Worm (Caenorhabditis elegans) whole organism, L4 larva: ENCODE data around the gene C18A11.3.

Experiments
- D1046.2 ChIP-seq: fragments of 200-800 bp; sonication (Bioruptor generic); IDR thresholded peaks from 2 replicates; pipeline ENCODE4 v1.3.6; 2022; ENCODE audit warnings: missing genetic modification characterization, missing compliant biosample characterization
- F10B5.3 ChIP-seq: sonication (generic microtip); optimal IDR thresholded peaks from 2 replicates; lab custom pipeline; 2016; ENCODE audit warnings: mild to moderate bottlenecking, missing genetic modification characterization, missing compliant biosample characterization
- F26F4.8 ChIP-seq: fragments of 200-800 bp; sonication (Bioruptor generic); conservative IDR thresholded peaks from 2 replicates; pipeline ENCODE4 v1.3.6; 2022; ENCODE audit warnings: missing genetic modification characterization, missing compliant biosample characterization
- R02D3.7 ChIP-seq: fragments of 150-350 bp; sonication (generic microtip); optimal IDR thresholded peaks from 3 replicates; lab custom pipeline; 2014; ENCODE audit warnings: missing biosample characterization, missing genetic modification characterization
- T20F7.1 ChIP-seq: fragments of 200-800 bp; sonication (Bioruptor generic); optimal IDR thresholded peaks from 2 replicates; lab custom pipeline; 2018; ENCODE audit warnings: mild to moderate bottlenecking, missing genetic modification characterization, missing compliant biosample characterization
- Y105C5A.15 ChIP-seq: fragments of 200-800 bp; sonication (Bioruptor generic); IDR thresholded peaks from 2 replicates; pipeline ENCODE4 v1.3.6; 2022; ENCODE audit warnings: missing genetic modification characterization, missing compliant biosample characterization
- ZK337.2 ChIP-seq: fragments of 200-800 bp; sonication (Bioruptor generic); IDR thresholded peaks from 2 replicates; pipeline ENCODE4 v1.3.6; 2022; ENCODE audit warnings: missing genetic modification reagents, missing genetic modification characterization, missing compliant biosample characterization
- aha-1 ChIP-seq: fragments of 150-350 bp; peaks from one replicate; lab custom pipeline; 2014; ENCODE audit warnings: missing biosample characterization, missing genetic modification characterization
- aly-2 ChIP-seq: sonication (generic microtip); optimal IDR thresholded peaks from 2 replicates; lab custom pipeline; 2018; ENCODE audit warnings: missing biosample characterization, missing genetic modification characterization
- ama-1 ChIP-seq: fragments of 150-350 bp; optimal IDR thresholded peaks from 2 replicates; lab custom pipeline; 2014; ENCODE audit warnings: inconsistent platforms, mixed read lengths
- arid-1 ChIP-seq: fragments of 200-800 bp; sonication (Bioruptor generic); conservative IDR thresholded peaks from 2 replicates; pipeline ENCODE4 v1.3.6; 2022; ENCODE audit warnings: missing genetic modification reagents, missing genetic modification characterization, missing compliant biosample characterization
- ceh-32 ChIP-seq: sonication (generic microtip); optimal IDR thresholded peaks from 2 replicates; lab custom pipeline; 2016; ENCODE audit warnings: mild to moderate bottlenecking, missing genetic modification characterization, missing compliant biosample characterization; ENCODE audit not compliant: poor library complexity
- ceh-44 ChIP-seq: fragments of 200-800 bp; sonication (Bioruptor generic); IDR thresholded peaks from 2 replicates; pipeline ENCODE4 v1.3.6; 2022; ENCODE audit warnings: missing genetic modification reagents, missing genetic modification characterization, missing compliant biosample characterization
- cey-2 ChIP-seq: sonication (generic microtip); optimal IDR thresholded peaks from 3 replicates; lab custom pipeline; 2017; ENCODE audit warnings: missing genetic modification characterization, mild to moderate bottlenecking, missing compliant biosample characterization, antibody characterized with exemption, borderline replicate concordance; ENCODE audit not compliant: insufficient read depth
- ctbp-1 ChIP-seq: fragments of 200-800 bp; sonication (Bioruptor generic); IDR thresholded peaks from 2 replicates; pipeline ENCODE4 v1.3.6; 2022; ENCODE audit warnings: missing genetic modification reagents, missing genetic modification characterization, missing compliant biosample characterization
- daf-12 ChIP-seq: fragments of 150-350 bp; optimal IDR thresholded peaks from 2 replicates; lab custom pipeline; 2014; ENCODE audit warnings: missing biosample characterization, missing genetic modification reagents, missing genetic modification characterization
- daf-16 ChIP-seq, 3 experiments: sonication (generic microtip); optimal IDR thresholded peaks; 2 replicates each; lab custom pipeline; 2016 to 2017; ENCODE audit warnings: missing genetic modification characterization in 3 of 3, missing genetic modification reagents in 3 of 3, mild to moderate bottlenecking in 2 of 3, missing compliant biosample characterization in 2 of 3, missing biosample characterization in 1 of 3, moderate library complexity in 1 of 3
- dmd-6 ChIP-seq: fragments of 200-800 bp; sonication (Bioruptor generic); IDR thresholded peaks from 2 replicates; pipeline ENCODE4 v1.3.6; 2022; ENCODE audit warnings: missing genetic modification reagents, missing genetic modification characterization, missing compliant biosample characterization
- dmd-8 ChIP-seq: fragments of 200-800 bp; sonication (Bioruptor generic); IDR thresholded peaks from 2 replicates; pipeline ENCODE4 v1.3.6; 2022; ENCODE audit warnings: missing genetic modification characterization, missing compliant biosample characterization
- fkh-10 ChIP-seq: fragments of 150-350 bp; optimal IDR thresholded peaks from 2 replicates; lab custom pipeline; 2014; ENCODE audit warnings: missing biosample characterization, missing genetic modification reagents, missing genetic modification characterization
- fos-1 ChIP-seq: fragments of 150-350 bp; optimal IDR thresholded peaks from 2 replicates; lab custom pipeline; 2014; ENCODE audit warnings: missing biosample characterization, missing genetic modification characterization
- hif-1 ChIP-seq, 2 experiments: sonication (generic microtip); optimal IDR thresholded peaks; 2 replicates each; lab custom pipeline; 2016 to 2017; ENCODE audit warnings: missing compliant biosample characterization in 2 of 2, missing genetic modification characterization in 2 of 2, missing genetic modification reagents in 2 of 2, missing genotype in 2 of 2, mild to moderate bottlenecking in 1 of 2
- hlh-11 ChIP-seq: fragments of 200-800 bp; sonication (Bioruptor generic); optimal IDR thresholded peaks from 2 replicates; lab custom pipeline; 2018; ENCODE audit warnings: mild to moderate bottlenecking, missing genetic modification characterization, missing compliant biosample characterization
- jun-1 ChIP-seq: fragments of 150-350 bp; optimal IDR thresholded peaks from 2 replicates; lab custom pipeline; 2014; ENCODE audit warnings: missing biosample characterization, missing genetic modification reagents, missing genetic modification characterization
- lin-1 ChIP-seq: fragments of 200-800 bp; sonication (Bioruptor generic); IDR thresholded peaks from 2 replicates; pipeline ENCODE4 v1.3.6; 2022; ENCODE audit warnings: missing genetic modification reagents, missing genetic modification characterization, missing compliant biosample characterization
- lin-15B ChIP-seq: fragments of 150-350 bp; sonication (generic microtip); optimal IDR thresholded peaks from 3 replicates; lab custom pipeline; 2014; ENCODE audit warnings: missing biosample characterization, missing genetic modification characterization
- lin-38 ChIP-seq: fragments of 200-800 bp; sonication (Bioruptor generic); IDR thresholded peaks from 2 replicates; pipeline ENCODE4 v1.3.6; 2022; ENCODE audit warnings: missing genetic modification reagents, missing genetic modification characterization, missing compliant biosample characterization
- lin-39 ChIP-seq: fragments of 150-350 bp; optimal IDR thresholded peaks from 2 replicates; lab custom pipeline; 2014; ENCODE audit warnings: missing biosample characterization, missing genetic modification reagents, missing genetic modification characterization
- lsy-2 ChIP-seq, 2 experiments: fragments of 150-350 bp in 1 of 2; sonication (generic microtip) in 1 of 2; optimal IDR thresholded peaks; 2 replicates each; lab custom pipeline; 2014 to 2017; ENCODE audit warnings: missing biosample characterization in 2 of 2, missing genetic modification characterization in 2 of 2
- mdl-1 ChIP-seq, 2 experiments: fragments of 150-350 bp in 1 of 2; sonication (generic microtip) in 1 of 2; optimal IDR thresholded peaks; 2 replicates each; lab custom pipeline; 2014 to 2017; ENCODE audit warnings: missing biosample characterization in 2 of 2, missing genetic modification characterization in 2 of 2
- mes-2 ChIP-seq: sonication (generic microtip); optimal IDR thresholded peaks from 2 replicates; lab custom pipeline; 2016; ENCODE audit warnings: missing genotype, mild to moderate bottlenecking, missing genetic modification characterization, missing compliant biosample characterization; ENCODE audit not compliant: poor library complexity, severe bottlenecking
- mxl-2 ChIP-seq: fragments of 200-800 bp; sonication (Bioruptor generic); conservative IDR thresholded peaks from 2 replicates; pipeline ENCODE4 v1.3.6; 2022; ENCODE audit warnings: missing genetic modification reagents, missing genetic modification characterization, missing compliant biosample characterization
- nhr-111 ChIP-seq: fragments of 200-800 bp; sonication (Bioruptor generic); optimal IDR thresholded peaks from 2 replicates; lab custom pipeline; 2018; ENCODE audit warnings: mild to moderate bottlenecking, missing genetic modification characterization, missing compliant biosample characterization
- nhr-25 ChIP-seq: sonication (generic microtip); optimal IDR thresholded peaks from 2 replicates; lab custom pipeline; 2017; ENCODE audit warnings: missing genetic modification characterization, mild to moderate bottlenecking, missing compliant biosample characterization, antibody characterized with exemption, moderate library complexity, borderline replicate concordance; ENCODE audit not compliant: insufficient read depth
- nhr-41 ChIP-seq: fragments of 200-800 bp; sonication (Bioruptor generic); IDR thresholded peaks from 2 replicates; pipeline ENCODE4 v1.3.6; 2022; ENCODE audit warnings: missing genetic modification reagents, missing genetic modification characterization, missing compliant biosample characterization
- nhr-42 ChIP-seq: fragments of 200-800 bp; sonication (Bioruptor generic); IDR thresholded peaks from 2 replicates; pipeline ENCODE4 v1.3.6; 2022; ENCODE audit warnings: missing genetic modification characterization, missing compliant biosample characterization
- nhr-77 ChIP-seq: fragments of 150-350 bp; optimal IDR thresholded peaks from 2 replicates; lab custom pipeline; 2014; ENCODE audit warnings: missing biosample characterization, missing genetic modification characterization
- php-3 ChIP-seq: fragments of 200-800 bp; sonication (Bioruptor generic); IDR thresholded peaks from 2 replicates; pipeline ENCODE4 v1.3.6; 2022; ENCODE audit warnings: missing genetic modification reagents, missing genetic modification characterization, missing compliant biosample characterization
- pqm-1 ChIP-seq: sonication (generic microtip); optimal IDR thresholded peaks from 2 replicates; lab custom pipeline; 2017; ENCODE audit warnings: missing biosample characterization, missing genetic modification characterization
- rbr-2 ChIP-seq: sonication (generic microtip); optimal IDR thresholded peaks from 2 replicates; lab custom pipeline; 2016; ENCODE audit warnings: missing genotype, missing genetic modification characterization, missing compliant biosample characterization
- sdz-12 ChIP-seq: fragments of 200-800 bp; sonication (Bioruptor generic); optimal IDR thresholded peaks from 2 replicates; lab custom pipeline; 2018; ENCODE audit warnings: mild to moderate bottlenecking, missing genetic modification characterization, missing compliant biosample characterization
- set-16 ChIP-seq: fragments of 200-800 bp; sonication (Bioruptor generic); IDR thresholded peaks from 2 replicates; pipeline ENCODE4 v1.3.6; 2022; ENCODE audit warnings: missing genetic modification reagents, missing genetic modification characterization, missing compliant biosample characterization
- snpc-4 ChIP-seq: fragments of 150-350 bp; optimal IDR thresholded peaks from 2 replicates; lab custom pipeline; 2014; ENCODE audit warnings: missing biosample characterization, missing genetic modification characterization
- spr-1 ChIP-seq: sonication (generic microtip); optimal IDR thresholded peaks from 2 replicates; lab custom pipeline; 2016; ENCODE audit warnings: mild to moderate bottlenecking, missing genetic modification characterization, missing compliant biosample characterization
- tag-97 ChIP-seq: fragments of 200-800 bp; sonication (Bioruptor generic); IDR thresholded peaks from 2 replicates; pipeline ENCODE4 v1.3.6; 2022; ENCODE audit warnings: missing genetic modification characterization, missing compliant biosample characterization
- unc-130 ChIP-seq: sonication (generic microtip); optimal IDR thresholded peaks from 2 replicates; lab custom pipeline; 2016; ENCODE audit warnings: missing genetic modification reagents, missing genetic modification characterization, missing compliant biosample characterization
- unc-39 ChIP-seq: sonication (generic microtip); optimal IDR thresholded peaks from 2 replicates; lab custom pipeline; 2017; ENCODE audit warnings: missing biosample characterization, missing genetic modification characterization
- zfp-2 ChIP-seq: sonication (generic microtip); optimal IDR thresholded peaks from 2 replicates; lab custom pipeline; 2016; ENCODE audit warnings: mild to moderate bottlenecking, missing genetic modification characterization, missing compliant biosample characterization
- zfp-3 ChIP-seq: fragments of 200-800 bp; sonication (Bioruptor generic); conservative IDR thresholded peaks from 2 replicates; pipeline ENCODE4 v1.3.6; 2022; ENCODE audit warnings: missing genetic modification reagents, missing genetic modification characterization, missing compliant biosample characterization
- zip-2 ChIP-seq: fragments of 150-350 bp; optimal IDR thresholded peaks from 2 replicates; lab custom pipeline; 2014; ENCODE audit warnings: missing biosample characterization, missing genetic modification characterization
- ztf-11 ChIP-seq: fragments of 150-350 bp; optimal IDR thresholded peaks from 2 replicates; lab custom pipeline; 2014; ENCODE audit warnings: missing biosample characterization, missing genetic modification characterization

Gene C18A11.3

DNA sequence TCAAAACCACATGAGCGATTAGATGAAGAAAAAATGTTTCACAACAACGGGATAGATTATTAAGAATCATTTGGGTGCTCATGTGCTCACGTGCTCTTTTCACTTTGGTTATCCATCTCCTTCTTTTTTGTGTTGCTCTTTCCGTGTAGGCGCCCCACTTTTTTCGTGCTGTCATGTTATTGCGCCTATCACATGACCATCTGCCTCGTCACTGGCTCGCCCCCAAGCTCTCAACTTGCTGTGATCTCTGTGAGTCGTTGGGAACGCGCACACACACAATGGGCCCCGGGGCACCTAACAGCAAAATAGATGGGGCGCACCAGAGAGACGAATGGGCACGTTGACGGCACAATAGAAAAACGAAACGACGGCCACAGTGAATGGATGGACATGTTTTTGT, 39.3 kb upstream of the C18A11.3 start (continued):
- TF ChIP-seq sdz-12 (no peak), arid-1 (GFP tag; lab: Robert Waterston, UW) (no peak; the same call in 1 of the 2 replicates), R02D3.7 (no peak), lin-38 (GFP tag; lab: Robert Waterston, UW) (peak; percentile 35; the same call in 1 of the 2 replicates), lin-1 (GFP tag; lab: Robert Waterston, UW) (no peak), ctbp-1 (GFP tag; lab: Robert Waterston, UW) (peak; percentile 95), nhr-41 (GFP tag; lab: Robert Waterston, UW) (no peak), fkh-10 (peak; percentile 84), zfp-3 (GFP tag; lab: Robert Waterston, UW) (no peak; the same call in 1 of the 2 replicates), pqm-1 (tag; lab: Kevin White, UChicago) (no peak), aly-2 (no peak), spr-1 (tag; lab: Kevin White, UChicago) (no peak), ZK337.2 (GFP tag; lab: Robert Waterston, UW) (0 out of 2 replicates have a peak, but pooled peaks have one; percentile 28), fos-1 (tag; lab: Kevin White, UChicago) (no peak), nhr-77 (tag; lab: Kevin White, UChicago) (no peak), mxl-2 (no peak), nhr-25 (tag; lab: Kevin White, UChicago) (no peak), jun-1 (tag; lab: Kevin White, UChicago) (no peak), nhr-42 (GFP tag; lab: Robert Waterston, UW) (no peak), tag-97 (GFP tag; lab: Robert Waterston, UW) (no peak), hif-1 (tag; optimal IDR thresholded peaks at IDR 0.05; lab: Kevin White, UChicago) (peak; percentile 17 to 88), Y105C5A.15 (GFP tag; lab: Robert Waterston, UW) (no peak), ztf-11 (tag; lab: Kevin White, UChicago) (no peak), php-3 (GFP tag; lab: Robert Waterston, UW) (no peak), F26F4.8 (GFP tag; lab: Robert Waterston, UW) (no peak), daf-12 (tag; lab: Kevin White, UChicago) (no peak), snpc-4 (tag; lab: Kevin White, UChicago) (no peak), daf-16 (GFP tag; optimal IDR thresholded peaks at IDR 0.05; lab: Kevin White, UChicago) (peak in 1 of 2 experiments; percentile 89), daf-16 (tag; optimal IDR thresholded peaks at IDR 0.05; lab: Kevin White, UChicago) (no peak), unc-39 (tag; lab: Kevin White, UChicago) (no peak), zfp-2 (tag; lab: Kevin White, UChicago) (no peak), cey-2 (tag; lab: Kevin White, UChicago) (no peak), nhr-111 (GFP tag; lab: Kevin White, UChicago) (no peak), ceh-32 (no peak), T20F7.1 (peak; percentile 69), mes-2 (tag; lab: Kevin White, UChicago) (peak; percentile 65), D1046.2 (GFP tag; lab: Robert Waterston, UW) (no peak), unc-130 (GFP tag; lab: Kevin White, UChicago) (no peak), rbr-2 (tag; lab: Kevin White, UChicago) (peak; percentile 86), F10B5.3 (tag; lab: Kevin White, UChicago) (no peak), lin-39 (tag; lab: Kevin White, UChicago) (no peak), ceh-44 (GFP tag; lab: Robert Waterston, UW) (no peak), set-16 (GFP tag; lab: Robert Waterston, UW) (peak; percentile 62), ama-1 (lab: Kevin White, UChicago) (peak; percentile 62), aha-1 (tag; lab: Kevin White, UChicago) (peak; percentile 98), lin-15B (tag; lab: Kevin White, UChicago) (no peak), lsy-2 (tag; optimal IDR thresholded peaks at IDR 0.05; lab: Kevin White, UChicago) (peak; percentile 62 to 89), zip-2 (tag; lab: Kevin White, UChicago) (no peak), dmd-8 (GFP tag; lab: Robert Waterston, UW) (0 out of 2 replicates have a peak, but pooled peaks have one; percentile 11), mdl-1 (tag; optimal IDR thresholded peaks at IDR 0.05; lab: Kevin White, UChicago) (peak; percentile 76 to 87), hlh-11 (tag; lab: Kevin White, UChicago) (peak; percentile 90), dmd-6 (GFP tag; lab: Robert Waterston, UW) (peak; percentile 66)
